Worm (Caenorhabditis elegans) whole organism, L4 larva: ENCODE results near the gene ttr-49.

Source experiments
- F37D6.2 ChIP-seq: sonication (generic microtip); optimal IDR thresholded peaks from 2 replicates; lab custom pipeline; 2016; ENCODE audit warnings: mild to moderate bottlenecking, missing genetic modification characterization, missing compliant biosample characterization
- Y105C5A.15 ChIP-seq: fragments of 200-800 bp; sonication (Bioruptor generic); IDR thresholded peaks from 2 replicates; pipeline ENCODE4 v1.3.6; 2022; ENCODE audit warnings: missing genetic modification characterization, missing compliant biosample characterization
- Y75B8A.6 ChIP-seq: fragments of 200-800 bp; sonication (Bioruptor generic); IDR thresholded peaks from 2 replicates; pipeline ENCODE4 v1.3.6; 2022; ENCODE audit warnings: missing genetic modification reagents, missing genetic modification characterization, missing compliant biosample characterization
- ZK546.5 ChIP-seq, 2 experiments: sonication (generic microtip); optimal IDR thresholded peaks; 2 replicates each; lab custom pipeline; 2017; ENCODE audit warnings: missing biosample characterization in 2 of 2, missing genetic modification characterization in 2 of 2
- aha-1 ChIP-seq: fragments of 150-350 bp; peaks from one replicate; lab custom pipeline; 2014; ENCODE audit warnings: missing biosample characterization, missing genetic modification characterization
- ceh-44 ChIP-seq: fragments of 200-800 bp; sonication (Bioruptor generic); IDR thresholded peaks from 2 replicates; pipeline ENCODE4 v1.3.6; 2022; ENCODE audit warnings: missing genetic modification reagents, missing genetic modification characterization, missing compliant biosample characterization
- ceh-62 ChIP-seq: sonication (generic microtip); optimal IDR thresholded peaks from 2 replicates; lab custom pipeline; 2017; ENCODE audit warnings: missing biosample characterization, missing genetic modification characterization
- ceh-82 ChIP-seq: sonication (generic microtip); optimal IDR thresholded peaks from 2 replicates; lab custom pipeline; 2017; ENCODE audit warnings: missing biosample characterization, missing genetic modification characterization
- ces-1 ChIP-seq: fragments of 150-350 bp; sonication (generic microtip); optimal IDR thresholded peaks from 4 replicates; lab custom pipeline; 2014; ENCODE audit warnings: missing biosample characterization, missing genetic modification reagents, missing genetic modification characterization
- cey-2 ChIP-seq: sonication (generic microtip); optimal IDR thresholded peaks from 3 replicates; lab custom pipeline; 2017; ENCODE audit warnings: missing genetic modification characterization, mild to moderate bottlenecking, missing compliant biosample characterization, antibody characterized with exemption, borderline replicate concordance; ENCODE audit not compliant: insufficient read depth
- daf-12 ChIP-seq: fragments of 150-350 bp; optimal IDR thresholded peaks from 2 replicates; lab custom pipeline; 2014; ENCODE audit warnings: missing biosample characterization, missing genetic modification reagents, missing genetic modification characterization
- dmd-6 ChIP-seq: fragments of 200-800 bp; sonication (Bioruptor generic); IDR thresholded peaks from 2 replicates; pipeline ENCODE4 v1.3.6; 2022; ENCODE audit warnings: missing genetic modification reagents, missing genetic modification characterization, missing compliant biosample characterization
- dmd-9 ChIP-seq: fragments of 200-800 bp; sonication (Bioruptor generic); IDR thresholded peaks from 2 replicates; pipeline ENCODE4 v1.3.6; 2022; ENCODE audit warnings: missing genetic modification reagents, missing genetic modification characterization, missing compliant biosample characterization
- duxl-1 ChIP-seq: sonication (generic microtip); optimal IDR thresholded peaks from 2 replicates; lab custom pipeline; 2016; ENCODE audit warnings: mild to moderate bottlenecking, missing genetic modification characterization, moderate library complexity, missing compliant biosample characterization; ENCODE audit not compliant: poor library complexity
- egl-43 ChIP-seq: fragments of 200-800 bp; sonication (Bioruptor generic); IDR thresholded peaks from 2 replicates; pipeline ENCODE4 v1.3.6; 2022; ENCODE audit warnings: missing genetic modification reagents, missing genetic modification characterization, missing compliant biosample characterization
- hlh-30 ChIP-seq: sonication (generic microtip); optimal IDR thresholded peaks from 2 replicates; lab custom pipeline; 2017; ENCODE audit warnings: antibody characterized with exemption, mild to moderate bottlenecking, missing genetic modification characterization, missing compliant biosample characterization; ENCODE audit not compliant: insufficient read depth
- jun-1 ChIP-seq: fragments of 150-350 bp; optimal IDR thresholded peaks from 2 replicates; lab custom pipeline; 2014; ENCODE audit warnings: missing biosample characterization, missing genetic modification reagents, missing genetic modification characterization
- lim-7 ChIP-seq: fragments of 200-800 bp; sonication (Bioruptor generic); IDR thresholded peaks from 2 replicates; pipeline ENCODE4 v1.3.6; 2022; ENCODE audit warnings: missing genetic modification characterization, missing compliant biosample characterization
- lin-1 ChIP-seq: fragments of 200-800 bp; sonication (Bioruptor generic); IDR thresholded peaks from 2 replicates; pipeline ENCODE4 v1.3.6; 2022; ENCODE audit warnings: missing genetic modification reagents, missing genetic modification characterization, missing compliant biosample characterization
- lin-15B ChIP-seq: fragments of 150-350 bp; sonication (generic microtip); optimal IDR thresholded peaks from 3 replicates; lab custom pipeline; 2014; ENCODE audit warnings: missing biosample characterization, missing genetic modification characterization
- lin-29 ChIP-seq: fragments of 200-800 bp; sonication (Bioruptor generic); IDR thresholded peaks from 2 replicates; pipeline ENCODE4 v1.3.6; 2022; ENCODE audit warnings: missing genetic modification reagents, missing genetic modification characterization, missing compliant biosample characterization
- lin-38 ChIP-seq: fragments of 200-800 bp; sonication (Bioruptor generic); IDR thresholded peaks from 2 replicates; pipeline ENCODE4 v1.3.6; 2022; ENCODE audit warnings: missing genetic modification reagents, missing genetic modification characterization, missing compliant biosample characterization
- lin-39 ChIP-seq: fragments of 150-350 bp; optimal IDR thresholded peaks from 2 replicates; lab custom pipeline; 2014; ENCODE audit warnings: missing biosample characterization, missing genetic modification reagents, missing genetic modification characterization
- lsy-2 ChIP-seq, 2 experiments: fragments of 150-350 bp in 1 of 2; sonication (generic microtip) in 1 of 2; optimal IDR thresholded peaks; 2 replicates each; lab custom pipeline; 2014 to 2017; ENCODE audit warnings: missing biosample characterization in 2 of 2, missing genetic modification characterization in 2 of 2
- madf-5 ChIP-seq, 2 experiments: fragments of 200-800 bp; sonication (Bioruptor generic); IDR thresholded peaks; 2 replicates each; pipeline ENCODE4 v1.3.6; 2022; ENCODE audit warnings: missing compliant biosample characterization in 2 of 2, missing genetic modification characterization in 2 of 2
- madf-9 ChIP-seq: fragments of 200-800 bp; sonication (Bioruptor generic); conservative IDR thresholded peaks from 2 replicates; pipeline ENCODE4 v1.3.6; 2022; ENCODE audit warnings: missing genetic modification reagents, missing genetic modification characterization, missing compliant biosample characterization
- mdl-1 ChIP-seq, 2 experiments: fragments of 150-350 bp in 1 of 2; sonication (generic microtip) in 1 of 2; optimal IDR thresholded peaks; 2 replicates each; lab custom pipeline; 2014 to 2017; ENCODE audit warnings: missing biosample characterization in 2 of 2, missing genetic modification characterization in 2 of 2
- mdt-29 ChIP-seq: fragments of 200-800 bp; sonication (Bioruptor generic); IDR thresholded peaks from 2 replicates; pipeline ENCODE4 v1.3.6; 2022; ENCODE audit warnings: missing genetic modification reagents, missing genetic modification characterization, missing compliant biosample characterization
- mep-1 ChIP-seq: fragments of 150-350 bp; sonication (generic microtip); optimal IDR thresholded peaks from 3 replicates; lab custom pipeline; 2014; ENCODE audit warnings: missing biosample characterization, missing genetic modification characterization
- mes-2 ChIP-seq: sonication (generic microtip); optimal IDR thresholded peaks from 2 replicates; lab custom pipeline; 2016; ENCODE audit warnings: missing genotype, mild to moderate bottlenecking, missing genetic modification characterization, missing compliant biosample characterization; ENCODE audit not compliant: poor library complexity, severe bottlenecking
- mxl-3 ChIP-seq: fragments of 200-800 bp; sonication (Bioruptor generic); optimal IDR thresholded peaks from 2 replicates; lab custom pipeline; 2018; ENCODE audit warnings: mild to moderate bottlenecking, missing genetic modification characterization, missing compliant biosample characterization
- nhr-10 ChIP-seq: fragments of 150-350 bp; optimal IDR thresholded peaks from 2 replicates; lab custom pipeline; 2014; ENCODE audit warnings: missing biosample characterization, missing genetic modification characterization
- nhr-102 ChIP-seq: sonication (generic microtip); optimal IDR thresholded peaks from 2 replicates; lab custom pipeline; 2016; ENCODE audit warnings: mild to moderate bottlenecking, missing genetic modification characterization, moderate library complexity, missing compliant biosample characterization
- nhr-11 ChIP-seq: fragments of 150-350 bp; optimal IDR thresholded peaks from 2 replicates; lab custom pipeline; 2014; ENCODE audit warnings: missing biosample characterization, missing genetic modification characterization
- nhr-111 ChIP-seq: fragments of 200-800 bp; sonication (Bioruptor generic); optimal IDR thresholded peaks from 2 replicates; lab custom pipeline; 2018; ENCODE audit warnings: mild to moderate bottlenecking, missing genetic modification characterization, missing compliant biosample characterization
- nhr-237 ChIP-seq: sonication (generic microtip); optimal IDR thresholded peaks from 2 replicates; lab custom pipeline; 2017; ENCODE audit warnings: missing biosample characterization, missing genetic modification characterization
- nhr-42 ChIP-seq: fragments of 200-800 bp; sonication (Bioruptor generic); IDR thresholded peaks from 2 replicates; pipeline ENCODE4 v1.3.6; 2022; ENCODE audit warnings: missing genetic modification characterization, missing compliant biosample characterization
- nhr-48 ChIP-seq: sonication (generic microtip); optimal IDR thresholded peaks from 2 replicates; lab custom pipeline; 2016; ENCODE audit warnings: mild to moderate bottlenecking, missing genetic modification characterization, missing compliant biosample characterization
- nhr-76 ChIP-seq: fragments of 150-350 bp; optimal IDR thresholded peaks from 2 replicates; lab custom pipeline; 2014; ENCODE audit warnings: missing biosample characterization, missing genetic modification characterization
- nhr-77 ChIP-seq: fragments of 150-350 bp; optimal IDR thresholded peaks from 2 replicates; lab custom pipeline; 2014; ENCODE audit warnings: missing biosample characterization, missing genetic modification characterization
- rbr-2 ChIP-seq: sonication (generic microtip); optimal IDR thresholded peaks from 2 replicates; lab custom pipeline; 2016; ENCODE audit warnings: missing genotype, missing genetic modification characterization, missing compliant biosample characterization
- saeg-2 ChIP-seq: fragments of 200-800 bp; sonication (Bioruptor generic); IDR thresholded peaks from 2 replicates; pipeline ENCODE4 v1.3.6; 2022; ENCODE audit warnings: missing genetic modification reagents, missing genetic modification characterization, missing compliant biosample characterization
- set-16 ChIP-seq: fragments of 200-800 bp; sonication (Bioruptor generic); IDR thresholded peaks from 2 replicates; pipeline ENCODE4 v1.3.6; 2022; ENCODE audit warnings: missing genetic modification reagents, missing genetic modification characterization, missing compliant biosample characterization
- snpc-4 ChIP-seq: fragments of 150-350 bp; optimal IDR thresholded peaks from 2 replicates; lab custom pipeline; 2014; ENCODE audit warnings: missing biosample characterization, missing genetic modification characterization
- spr-3 ChIP-seq: fragments of 200-800 bp; sonication (Bioruptor generic); optimal IDR thresholded peaks from 2 replicates; lab custom pipeline; 2018; ENCODE audit warnings: mild to moderate bottlenecking, missing genetic modification characterization, missing compliant biosample characterization
- tra-1 ChIP-seq: fragments of 200-800 bp; sonication (Bioruptor generic); IDR thresholded peaks from 2 replicates; pipeline ENCODE4 v1.3.6; 2022; ENCODE audit warnings: missing genetic modification reagents, missing genetic modification characterization, missing compliant biosample characterization
- unc-39 ChIP-seq: sonication (generic microtip); optimal IDR thresholded peaks from 2 replicates; lab custom pipeline; 2017; ENCODE audit warnings: missing biosample characterization, missing genetic modification characterization
- vab-7 ChIP-seq: fragments of 200-800 bp; sonication (Bioruptor generic); IDR thresholded peaks from 2 replicates; pipeline ENCODE4 v1.3.6; 2022; ENCODE audit warnings: missing genetic modification reagents, missing genetic modification characterization, missing compliant biosample characterization
- zag-1 ChIP-seq: fragments of 150-350 bp; optimal IDR thresholded peaks from 2 replicates; lab custom pipeline; 2014; ENCODE audit warnings: missing biosample characterization, missing genetic modification characterization
- zfp-2 ChIP-seq: sonication (generic microtip); optimal IDR thresholded peaks from 2 replicates; lab custom pipeline; 2016; ENCODE audit warnings: mild to moderate bottlenecking, missing genetic modification characterization, missing compliant biosample characterization
- zfp-3 ChIP-seq: fragments of 200-800 bp; sonication (Bioruptor generic); conservative IDR thresholded peaks from 2 replicates; pipeline ENCODE4 v1.3.6; 2022; ENCODE audit warnings: missing genetic modification reagents, missing genetic modification characterization, missing compliant biosample characterization
- zip-2 ChIP-seq: fragments of 150-350 bp; optimal IDR thresholded peaks from 2 replicates; lab custom pipeline; 2014; ENCODE audit warnings: missing biosample characterization, missing genetic modification characterization
- ztf-7 ChIP-seq: fragments of 150-350 bp; optimal IDR thresholded peaks from 2 replicates; lab custom pipeline; 2014; ENCODE audit warnings: missing biosample characterization, missing genetic modification characterization

ttr-49 gene

ce11 chrV:9373473-9373872, 17.2 kb upstream of the ttr-49 start, which contains the start of gene E02C12.8 (continued):
- TF ChIP-seq nhr-10 (tag; lab: Kevin White, UChicago) (no peak), zfp-2 (tag; lab: Kevin White, UChicago) (no peak), ceh-44 (no peak), zag-1 (no peak), ztf-7 (tag; lab: Kevin White, UChicago) (no peak), lin-1 (GFP tag; lab: Robert Waterston, UW) (0 out of 2 replicates have a peak, but pooled peaks have one; percentile 14), lin-39 (tag; lab: Kevin White, UChicago) (no peak), Y105C5A.15 (no peak), mdl-1 (tag; optimal IDR thresholded peaks at IDR 0.05; lab: Kevin White, UChicago) (no peak), ZK546.5 (tag; optimal IDR thresholded peaks at IDR 0.05; lab: Kevin White, UChicago) (no peak), spr-3 (GFP tag; lab: Kevin White, UChicago) (no peak), vab-7 (no peak), nhr-76 (tag; lab: Kevin White, UChicago) (no peak), hlh-30 (tag; lab: Kevin White, UChicago) (peak; percentile 2), unc-39 (no peak), cey-2 (no peak), nhr-102 (tag; lab: Kevin White, UChicago) (no peak), ceh-62 (no peak), lsy-2 (tag; optimal IDR thresholded peaks at IDR 0.05; lab: Kevin White, UChicago) (no peak), dmd-9 (no peak), zip-2 (tag; lab: Kevin White, UChicago) (peak; percentile 58), saeg-2 (no peak), mep-1 (no peak), Y75B8A.6 (GFP tag; lab: Robert Waterston, UW) (no peak), lin-15B (tag; lab: Kevin White, UChicago) (no peak), mdt-29 (no peak), nhr-11 (tag; lab: Kevin White, UChicago) (no peak), lim-7 (GFP tag; lab: Robert Waterston, UW) (no peak), egl-43 (GFP tag; lab: Robert Waterston, UW) (no peak), ceh-82 (tag; lab: Kevin White, UChicago) (no peak), tra-1 (GFP tag; lab: Robert Waterston, UW) (no peak), mxl-3 (GFP tag; lab: Kevin White, UChicago) (peak; percentile 17), duxl-1 (tag; lab: Kevin White, UChicago) (no peak), madf-5 (GFP tag; IDR thresholded peaks at IDR 0.05; lab: Robert Waterston, UW) (no peak), nhr-42 (no peak), mes-2 (tag; lab: Kevin White, UChicago) (no peak), nhr-77 (tag; lab: Kevin White, UChicago) (no peak), madf-9 (GFP tag; lab: Robert Waterston, UW) (no peak), nhr-111 (no peak), aha-1 (tag; lab: Kevin White, UChicago) (no peak), snpc-4 (tag; lab: Kevin White, UChicago) (no peak), dmd-6 (GFP tag; lab: Robert Waterston, UW) (peak; percentile 80), rbr-2 (tag; lab: Kevin White, UChicago) (no peak), nhr-48 (tag; lab: Kevin White, UChicago) (no peak), lin-38 (GFP tag; lab: Robert Waterston, UW) (no peak), zfp-3 (GFP tag; lab: Robert Waterston, UW) (no peak), daf-12 (tag; lab: Kevin White, UChicago) (no peak), ces-1 (GFP tag; lab: Kevin White, UChicago) (no peak), F37D6.2 (tag; lab: Kevin White, UChicago) (no peak), set-16 (no peak), nhr-237 (tag; lab: Kevin White, UChicago) (no peak), lin-29 (GFP tag; lab: Robert Waterston, UW) (no peak), jun-1 (no peak)
